Worm (Caenorhabditis elegans): ENCODE measurements around the gene srd-64.
A peak's percentile ranks its signal among the peaks of the same experiment; 100 is the strongest.

The srd-64 gene

ce11 chrIII:1680393-1680792 lies 14.5 kb downstream of the srd-64 start:
- TF ChIP-seq hmg-11 (tag; optimal IDR thresholded peaks at IDR 0.05), result no peak
- no peak for TF ChIP-seq nhr-23 (tag; optimal IDR thresholded peaks at IDR 0.05)
- TF ChIP-seq fos-1 (tag; optimal IDR thresholded peaks at IDR 0.05), result no peak
- no peak for TF ChIP-seq ztf-11 (tag; optimal IDR thresholded peaks at IDR 0.05)
- TF ChIP-seq unc-62 (GFP tag; optimal IDR thresholded peaks at IDR 0.05), result no peak
- TF ChIP-seq ceh-28 (tag; optimal IDR thresholded peaks at IDR 0.05), result no peak
- no peak for TF ChIP-seq tbx-2 (tag; optimal IDR thresholded peaks at IDR 0.05)
- no peak for TF ChIP-seq daf-12 (tag; optimal IDR thresholded peaks at IDR 0.05)
- no peak for TF ChIP-seq pha-4 (tag; optimal IDR thresholded peaks at IDR 0.05)
- no peak for TF ChIP-seq ceh-82 (tag; optimal IDR thresholded peaks at IDR 0.05)
- no peak for TF ChIP-seq lin-39 (tag; optimal IDR thresholded peaks at IDR 0.05)
- TF ChIP-seq elt-3 (tag; optimal IDR thresholded peaks at IDR 0.05), result no peak
- TF ChIP-seq elt-1 (tag; optimal IDR thresholded peaks at IDR 0.05), result no peak
- TF ChIP-seq pqm-1 (tag; optimal IDR thresholded peaks at IDR 0.05), result no peak
- no peak for TF ChIP-seq nhr-43 (tag; optimal IDR thresholded peaks at IDR 0.05; ENCODE audit: poor library complexity, severe bottlenecking)
- no peak for TF ChIP-seq elt-2 (tag; optimal IDR thresholded peaks at IDR 0.05)
- TF ChIP-seq ama-1 (optimal IDR thresholded peaks at IDR 0.05), result no peak
- TF ChIP-seq mdl-1 (tag; optimal IDR thresholded peaks at IDR 0.05), result no peak
- no peak for TF ChIP-seq eor-1 (tag; optimal IDR thresholded peaks at IDR 0.05)
- TF ChIP-seq nhr-28 (tag; optimal IDR thresholded peaks at IDR 0.05), result no peak

- TF ChIP-seq lin-39 (tag; optimal IDR thresholded peaks at IDR 0.05) (no peak), nhr-77 (tag; optimal IDR thresholded peaks at IDR 0.05) (no peak), fkh-10 (GFP tag; optimal IDR thresholded peaks at IDR 0.05) (no peak), nhr-12 (tag; optimal IDR thresholded peaks at IDR 0.05) (no peak), ztf-4 (tag; optimal IDR thresholded peaks at IDR 0.05) (no peak), eor-1 (tag; optimal IDR thresholded peaks at IDR 0.05) (no peak), nhr-23 (tag; optimal IDR thresholded peaks at IDR 0.05) (no peak), sea-2 (GFP tag; optimal IDR thresholded peaks at IDR 0.05) (no peak), fkh-2 (tag; optimal IDR thresholded peaks at IDR 0.05) (no peak), pqm-1 (tag; optimal IDR thresholded peaks at IDR 0.05) (no peak), nhr-237 (tag; optimal IDR thresholded peaks at IDR 0.05) (no peak), ZK546.5 (tag; optimal IDR thresholded peaks at IDR 0.05) (no peak), nhr-43 (tag; optimal IDR thresholded peaks at IDR 0.05; ENCODE audit: poor library complexity, severe bottlenecking) (no peak), daf-12 (tag; optimal IDR thresholded peaks at IDR 0.05) (no peak), fos-1 (tag; optimal IDR thresholded peaks at IDR 0.05) (no peak), zag-1 (tag; optimal IDR thresholded peaks at IDR 0.05) (no peak), snpc-4 (tag; optimal IDR thresholded peaks at IDR 0.05) (no peak), nfya-1 (tag; optimal IDR thresholded peaks at IDR 0.05; ENCODE audit: insufficient read depth) (no peak), nhr-25 (tag; optimal IDR thresholded peaks at IDR 0.05) (no peak)
Observed at ce11 chrIII:1678671-1679070, 16.2 kb downstream of the srd-64 start.

- TF ChIP-seq jun-1 (tag; optimal IDR thresholded peaks at IDR 0.05) (peak; percentile 23), skn-1 (tag; optimal IDR thresholded peaks at IDR 0.05) (no peak), pha-4 (tag; optimal IDR thresholded peaks at IDR 0.05) (peak; percentile 93), pqm-1 (tag; optimal IDR thresholded peaks at IDR 0.05) (peak; percentile 3)
Observed at ce11 chrIII:1676588-1676987, 18.3 kb downstream of the srd-64 start, which contains the start of gene Y22D7AR.6. Gene Y22D7AR.6, minus strand, starts transcription at chrIII:1676721.

- TF ChIP-seq nhr-28 (tag; optimal IDR thresholded peaks at IDR 0.05) (no peak), lsy-12 (tag; optimal IDR thresholded peaks at IDR 0.05) (no peak), egl-5 (tag; optimal IDR thresholded peaks at IDR 0.05) (no peak), lin-15B (tag; optimal IDR thresholded peaks at IDR 0.05) (no peak), elt-3 (tag; optimal IDR thresholded peaks at IDR 0.05) (no peak), unc-62 (GFP tag; optimal IDR thresholded peaks at IDR 0.05) (no peak), hmg-11 (tag; optimal IDR thresholded peaks at IDR 0.05) (no peak), fkh-10 (GFP tag; optimal IDR thresholded peaks at IDR 0.05) (no peak), daf-12 (tag; optimal IDR thresholded peaks at IDR 0.05) (no peak), lin-39 (tag; optimal IDR thresholded peaks at IDR 0.05) (no peak)
Observed at ce11 chrIII:1674760-1675159, 20.1 kb downstream of the srd-64 start.
